Worm (Caenorhabditis elegans) whole organism, L2 larva: ENCODE measurements around the gene C02B8.12.

Experiments used
- egl-27 ChIP-seq: sonication (generic microtip); optimal IDR thresholded peaks from 3 replicates; lab custom pipeline; 2017; ENCODE audit warnings: missing biosample characterization, missing genetic modification reagents, missing genetic modification characterization
- elt-1 ChIP-seq: fragments of 150-350 bp; optimal IDR thresholded peaks from 2 replicates; lab custom pipeline; 2014; ENCODE audit warnings: missing biosample characterization, missing genetic modification characterization
- fos-1 ChIP-seq: fragments of 150-350 bp; optimal IDR thresholded peaks from 2 replicates; lab custom pipeline; 2014; ENCODE audit warnings: missing biosample characterization, missing genetic modification characterization
- snpc-4 ChIP-seq: fragments of 150-350 bp; optimal IDR thresholded peaks from 2 replicates; lab custom pipeline; 2014; ENCODE audit warnings: missing biosample characterization, missing genetic modification characterization
- zag-1 ChIP-seq: fragments of 150-350 bp; optimal IDR thresholded peaks from 2 replicates; lab custom pipeline; 2014; ENCODE audit warnings: missing biosample characterization, missing genetic modification characterization

DNA sequence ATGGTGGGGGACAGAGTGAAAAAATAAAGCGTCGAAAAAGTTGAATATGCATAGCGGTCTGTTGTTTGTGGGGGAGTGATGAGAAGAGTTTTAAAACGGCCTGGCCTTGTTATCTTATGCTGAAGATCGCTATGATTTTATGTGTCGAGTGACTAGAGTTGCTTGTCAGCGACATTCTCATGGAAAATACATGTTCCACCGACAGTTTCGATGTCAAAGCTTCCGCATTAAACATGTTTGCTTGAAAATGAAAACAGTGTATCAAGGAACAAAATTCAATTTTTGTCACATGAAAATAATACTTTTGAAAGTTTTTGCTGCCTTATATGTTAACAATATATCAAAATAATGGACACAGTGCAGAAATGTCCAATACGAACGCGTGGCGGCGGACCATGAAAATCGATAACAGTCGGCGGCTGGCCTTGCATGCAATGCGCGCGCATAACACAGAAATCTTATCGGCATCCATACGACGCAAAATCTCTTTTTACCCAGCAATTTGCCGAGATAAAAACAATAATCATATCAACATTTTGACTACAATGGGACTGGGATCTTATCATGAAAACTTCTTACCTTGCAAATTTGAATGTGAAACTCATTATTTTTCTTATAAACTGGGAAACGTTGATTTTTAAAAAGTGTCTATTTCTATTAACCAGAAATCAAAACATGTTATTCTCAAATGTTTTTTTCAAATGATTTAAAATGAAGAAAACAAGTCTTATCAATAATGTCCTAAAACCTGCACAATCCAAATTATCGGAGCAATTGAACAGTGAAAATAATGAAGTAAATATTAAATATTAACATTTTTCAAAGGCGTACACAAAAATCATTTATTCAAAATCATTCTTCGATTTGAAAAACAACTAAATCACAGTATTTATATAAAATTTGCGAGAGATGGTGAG, 36.2 kb downstream of the C02B8.12 start:
- TF ChIP-seq zag-1 (tag; lab: Kevin White, UChicago), result no peak
- TF ChIP-seq snpc-4 (tag; lab: Kevin White, UChicago), result no peak
- TF ChIP-seq egl-27, result no peak
- no peak for TF ChIP-seq fos-1 (tag; lab: Kevin White, UChicago)
- TF ChIP-seq elt-1, result no peak
